Worm (Caenorhabditis elegans) whole organism, L1 larva: Measurements from ENCODE around the gene ZK632.2.

ENCODE experiments used
- C34B4.2 ChIP-seq: sonication (generic microtip); optimal IDR thresholded peaks from 2 replicates; lab custom pipeline; 2017; ENCODE audit warnings: mild to moderate bottlenecking, missing genetic modification characterization, missing compliant biosample characterization
- F16B12.6 ChIP-seq: fragments of 150-350 bp; optimal IDR thresholded peaks from 2 replicates; lab custom pipeline; 2014; ENCODE audit warnings: missing biosample characterization, missing genetic modification characterization
- aly-2 ChIP-seq: fragments of 150-350 bp; optimal IDR thresholded peaks from 2 replicates; lab custom pipeline; 2014; ENCODE audit warnings: missing biosample characterization, missing genetic modification characterization
- ceh-63 ChIP-seq: fragments of 200-800 bp; sonication (Bioruptor generic); optimal IDR thresholded peaks from 2 replicates; lab custom pipeline; 2018; ENCODE audit warnings: mild to moderate bottlenecking, missing genetic modification characterization, missing compliant biosample characterization
- ceh-8 ChIP-seq: fragments of 200-800 bp; sonication (Bioruptor generic); optimal IDR thresholded peaks from 2 replicates; lab custom pipeline; 2018; ENCODE audit warnings: mild to moderate bottlenecking, missing genetic modification characterization, moderate library complexity, missing compliant biosample characterization
- ceh-82 ChIP-seq, 3 experiments: fragments of 150-350 bp in 1 of 3; sonication (generic microtip) in 2 of 3; optimal IDR thresholded peaks; 2 replicates each; lab custom pipeline; 2014 to 2017; ENCODE audit warnings: missing biosample characterization in 3 of 3, missing genetic modification characterization in 3 of 3
- ceh-88 ChIP-seq: fragments of 200-800 bp; sonication (Bioruptor generic); IDR thresholded peaks from 2 replicates; pipeline ENCODE4 v1.3.6; 2022; ENCODE audit warnings: missing genetic modification characterization, missing compliant biosample characterization
- ceh-90 ChIP-seq: sonication (generic microtip); optimal IDR thresholded peaks from 2 replicates; lab custom pipeline; 2016; ENCODE audit warnings: missing genetic modification characterization, missing compliant biosample characterization
- ces-1 ChIP-seq: fragments of 150-350 bp; optimal IDR thresholded peaks from 2 replicates; lab custom pipeline; 2014; ENCODE audit warnings: missing biosample characterization, missing genetic modification reagents, missing genetic modification characterization
- dpl-1 ChIP-seq, 3 experiments: fragments of 150-350 bp in 2 of 3; sonication (generic microtip) in 1 of 3; optimal IDR thresholded peaks; 2 replicates each; lab custom pipeline; 2014 to 2017; ENCODE audit warnings: missing biosample characterization in 3 of 3, missing genetic modification characterization in 3 of 3, missing genetic modification reagents in 3 of 3
- dsc-1 ChIP-seq: sonication (generic microtip); optimal IDR thresholded peaks from 2 replicates; lab custom pipeline; 2016; ENCODE audit warnings: mild to moderate bottlenecking, missing genetic modification characterization, missing compliant biosample characterization
- efl-3 ChIP-seq: fragments of 200-800 bp; sonication (Bioruptor generic); optimal IDR thresholded peaks from 2 replicates; lab custom pipeline; 2018; ENCODE audit warnings: mild to moderate bottlenecking, missing genetic modification characterization, missing compliant biosample characterization
- fkh-4 ChIP-seq: sonication (generic microtip); optimal IDR thresholded peaks from 2 replicates; lab custom pipeline; 2016; ENCODE audit warnings: missing compliant biosample characterization, missing genetic modification characterization, borderline replicate concordance
- fos-1 ChIP-seq: fragments of 150-350 bp; optimal IDR thresholded peaks from 2 replicates; lab custom pipeline; 2014; ENCODE audit warnings: missing biosample characterization, missing genetic modification characterization
- grh-1 ChIP-seq: fragments of 200-800 bp; sonication (Bioruptor generic); IDR thresholded peaks from 2 replicates; pipeline ENCODE4 v1.3.6; 2022; ENCODE audit warnings: missing genetic modification reagents, missing genetic modification characterization, missing compliant biosample characterization
- hlh-17 ChIP-seq: fragments of 200-800 bp; sonication (Bioruptor generic); optimal IDR thresholded peaks from 2 replicates; lab custom pipeline; 2018; ENCODE audit warnings: missing genetic modification characterization, mild to moderate bottlenecking, missing compliant biosample characterization, moderate library complexity, borderline replicate concordance
- hlh-4 ChIP-seq: sonication (generic microtip); optimal IDR thresholded peaks from 2 replicates; lab custom pipeline; 2016; ENCODE audit warnings: mild to moderate bottlenecking, missing genetic modification characterization, missing compliant biosample characterization
- irx-1 ChIP-seq: sonication (generic microtip); optimal IDR thresholded peaks from 2 replicates; lab custom pipeline; 2016; ENCODE audit warnings: missing genetic modification characterization, missing compliant biosample characterization
- isw-1 ChIP-seq: fragments of 200-800 bp; sonication (Bioruptor generic); IDR thresholded peaks from 2 replicates; pipeline ENCODE4 v1.3.6; 2022; ENCODE audit warnings: missing genetic modification characterization, missing compliant biosample characterization
- jun-1 ChIP-seq: fragments of 150-350 bp; optimal IDR thresholded peaks from 2 replicates; lab custom pipeline; 2014; ENCODE audit warnings: missing biosample characterization, missing genetic modification reagents, missing genetic modification characterization
- lin-13 ChIP-seq: fragments of 150-350 bp; optimal IDR thresholded peaks from 2 replicates; lab custom pipeline; 2014; ENCODE audit warnings: missing biosample characterization, missing genetic modification reagents, missing genetic modification characterization
- lin-14 ChIP-seq: fragments of 200-800 bp; sonication (Bioruptor generic); optimal IDR thresholded peaks from 2 replicates; lab custom pipeline; 2018; ENCODE audit warnings: mild to moderate bottlenecking, missing genetic modification characterization, moderate library complexity, missing compliant biosample characterization
- lin-15B ChIP-seq: fragments of 150-350 bp; sonication (generic microtip); optimal IDR thresholded peaks from 3 replicates; lab custom pipeline; 2014; ENCODE audit warnings: missing biosample characterization, missing genetic modification characterization
- lin-39 ChIP-seq: fragments of 150-350 bp; optimal IDR thresholded peaks from 2 replicates; lab custom pipeline; 2014; ENCODE audit warnings: missing biosample characterization, missing genetic modification reagents, missing genetic modification characterization
- lsy-2 ChIP-seq, 2 experiments: fragments of 150-350 bp; optimal IDR thresholded peaks; 2 replicates each; lab custom pipeline; 2014; ENCODE audit warnings: missing biosample characterization in 2 of 2, missing genetic modification characterization in 2 of 2
- mab-9 ChIP-seq: fragments of 200-800 bp; sonication (Bioruptor generic); IDR thresholded peaks from 2 replicates; pipeline ENCODE4 v1.3.6; 2022; ENCODE audit warnings: missing genetic modification reagents, missing genetic modification characterization, missing compliant biosample characterization
- mdl-1 ChIP-seq, 2 experiments: fragments of 150-350 bp; optimal IDR thresholded peaks; 2 replicates each; lab custom pipeline; 2014 to 2017; ENCODE audit warnings: missing biosample characterization in 2 of 2, missing genetic modification characterization in 2 of 2, inconsistent platforms in 1 of 2
- mef-2 ChIP-seq: fragments of 150-350 bp; optimal IDR thresholded peaks from 2 replicates; lab custom pipeline; 2014; ENCODE audit warnings: missing biosample characterization, missing genetic modification characterization
- nhr-11 ChIP-seq: fragments of 150-350 bp; optimal IDR thresholded peaks from 2 replicates; lab custom pipeline; 2014; ENCODE audit warnings: missing biosample characterization, missing genetic modification characterization
- nhr-12 ChIP-seq: sonication (generic microtip); optimal IDR thresholded peaks from 2 replicates; lab custom pipeline; 2017; ENCODE audit warnings: missing biosample characterization, missing genetic modification characterization
- nhr-20 ChIP-seq: sonication (generic microtip); optimal IDR thresholded peaks from 2 replicates; lab custom pipeline; 2016; ENCODE audit warnings: mild to moderate bottlenecking, missing genetic modification characterization, missing compliant biosample characterization
- nhr-237 ChIP-seq: fragments of 150-350 bp; optimal IDR thresholded peaks from 2 replicates; lab custom pipeline; 2014; ENCODE audit warnings: missing biosample characterization, missing genetic modification characterization
- nhr-28 ChIP-seq: fragments of 150-350 bp; optimal IDR thresholded peaks from 2 replicates; lab custom pipeline; 2014; ENCODE audit warnings: missing biosample characterization, missing genetic modification characterization
- nhr-47 ChIP-seq: sonication (generic microtip); optimal IDR thresholded peaks from 2 replicates; lab custom pipeline; 2016; ENCODE audit warnings: mild to moderate bottlenecking, missing genetic modification characterization, moderate library complexity, missing compliant biosample characterization
- nhr-71 ChIP-seq: sonication (generic microtip); optimal IDR thresholded peaks from 2 replicates; lab custom pipeline; 2016; ENCODE audit warnings: mild to moderate bottlenecking, missing genetic modification characterization, moderate library complexity, missing compliant biosample characterization
- nhr-76 ChIP-seq: sonication (generic microtip); optimal IDR thresholded peaks from 2 replicates; lab custom pipeline; 2017; ENCODE audit warnings: missing biosample characterization, missing genetic modification characterization
- nhr-85 ChIP-seq: sonication (generic microtip); peaks from one replicate; lab custom pipeline; 2016; ENCODE audit warnings: missing genetic modification characterization, inconsistent platforms, missing compliant biosample characterization
- nhr-90 ChIP-seq: sonication (generic microtip); optimal IDR thresholded peaks from 2 replicates; lab custom pipeline; 2016; ENCODE audit warnings: mild to moderate bottlenecking, missing genetic modification characterization, missing compliant biosample characterization; ENCODE audit not compliant: poor library complexity
- pag-3 ChIP-seq: sonication (generic microtip); optimal IDR thresholded peaks from 2 replicates; lab custom pipeline; 2017; ENCODE audit warnings: missing genetic modification characterization, mild to moderate bottlenecking, missing compliant biosample characterization, antibody characterized with exemption, borderline replicate concordance; ENCODE audit not compliant: insufficient read depth
- rnt-1 ChIP-seq: sonication (generic microtip); optimal IDR thresholded peaks from 2 replicates; lab custom pipeline; 2016; ENCODE audit warnings: mild to moderate bottlenecking, missing genetic modification characterization, moderate library complexity, missing compliant biosample characterization
- skn-1 ChIP-seq: fragments of 150-350 bp; optimal IDR thresholded peaks from 2 replicates; lab custom pipeline; 2014; ENCODE audit warnings: missing biosample characterization, missing genetic modification characterization
- sptf-1 ChIP-seq: fragments of 150-350 bp; optimal IDR thresholded peaks from 2 replicates; lab custom pipeline; 2014; ENCODE audit warnings: missing biosample characterization, missing genetic modification characterization
- sup-37 ChIP-seq: fragments of 200-800 bp; sonication (Bioruptor generic); optimal IDR thresholded peaks from 2 replicates; lab custom pipeline; 2018; ENCODE audit warnings: mild to moderate bottlenecking, missing genetic modification characterization, missing compliant biosample characterization
- unc-130 ChIP-seq: fragments of 150-350 bp; optimal IDR thresholded peaks from 2 replicates; lab custom pipeline; 2017; ENCODE audit warnings: missing biosample characterization, missing genetic modification characterization, inconsistent platforms
- unc-30 ChIP-seq: sonication (generic microtip); optimal IDR thresholded peaks from 2 replicates; lab custom pipeline; 2017; ENCODE audit warnings: missing biosample characterization, missing genetic modification characterization
- unc-62 ChIP-seq: fragments of 150-350 bp; optimal IDR thresholded peaks from 2 replicates; lab custom pipeline; 2014; ENCODE audit warnings: missing biosample characterization, missing genetic modification reagents, missing genetic modification characterization
- unc-86 ChIP-seq: sonication (generic microtip); optimal IDR thresholded peaks from 2 replicates; lab custom pipeline; 2016; ENCODE audit warnings: missing genetic modification characterization, missing compliant biosample characterization
- zip-4 ChIP-seq: fragments of 200-800 bp; sonication (Bioruptor generic); optimal IDR thresholded peaks from 2 replicates; lab custom pipeline; 2018; ENCODE audit warnings: mild to moderate bottlenecking, missing genetic modification characterization, moderate library complexity, missing compliant biosample characterization
- ztf-11 ChIP-seq, 2 experiments: sonication (generic microtip); optimal IDR thresholded peaks; 2 replicates each; lab custom pipeline; 2016 to 2017; ENCODE audit warnings: missing genetic modification characterization in 2 of 2, missing biosample characterization in 1 of 2, missing compliant biosample characterization in 1 of 2
- ztf-4 ChIP-seq: fragments of 150-350 bp; optimal IDR thresholded peaks from 2 replicates; lab custom pipeline; 2014; ENCODE audit warnings: missing biosample characterization, missing genetic modification characterization

Gene ZK632.2

ce11 chrIII:9765465-9765900, 33.4 kb upstream of the ZK632.2 start (continued):
- TF ChIP-seq lin-14 (GFP tag; lab: Kevin White, UChicago), result peak; percentile 100
- peak; percentile 100 for TF ChIP-seq nhr-71 (tag; lab: Kevin White, UChicago)
- TF ChIP-seq unc-130 (tag; lab: Kevin White, UChicago), result peak; percentile 96
- TF ChIP-seq unc-86 (tag; lab: Kevin White, UChicago), result peak; percentile 99
- peak; percentile 96 for TF ChIP-seq lin-13 (GFP tag; lab: Kevin White, UChicago)
- TF ChIP-seq fos-1, result peak; percentile 89
- peak; percentile 69 for TF ChIP-seq nhr-12 (tag; lab: Kevin White, UChicago)
- TF ChIP-seq pag-3 (tag; lab: Kevin White, UChicago), result no peak
- TF ChIP-seq ceh-88 (GFP tag; lab: Robert Waterston, UW), result peak; percentile 97
- no peak for TF ChIP-seq sptf-1 (tag; lab: Kevin White, UChicago)
- TF ChIP-seq F16B12.6 (tag; lab: Kevin White, UChicago), result peak; percentile 57
- peak; percentile 98 for TF ChIP-seq jun-1
- peak; percentile 87 for TF ChIP-seq efl-3 (GFP tag; lab: Kevin White, UChicago)
- TF ChIP-seq unc-30 (tag; lab: Kevin White, UChicago), result no peak
- TF ChIP-seq mdl-1 (tag; optimal IDR thresholded peaks at IDR 0.05; lab: Kevin White, UChicago), result peak; percentile 77 to 99
- TF ChIP-seq skn-1, result peak; percentile 95
- TF ChIP-seq sup-37 (GFP tag; lab: Kevin White, UChicago), result peak; percentile 95
- peak; percentile 34 for TF ChIP-seq ceh-63
- TF ChIP-seq grh-1 (GFP tag; lab: Robert Waterston, UW), result peak; percentile 98
- peak; percentile 96 for TF ChIP-seq irx-1 (tag; lab: Kevin White, UChicago)
- peak; percentile 99 for TF ChIP-seq ztf-4
- TF ChIP-seq unc-62 (GFP tag; lab: Kevin White, UChicago), result peak; percentile 74
- TF ChIP-seq lin-15B, result peak; percentile 79
- peak; percentile 86 for TF ChIP-seq mef-2 (tag; lab: Kevin White, UChicago)
- TF ChIP-seq rnt-1 (tag; lab: Kevin White, UChicago), result peak; percentile 98
- peak; percentile 84 for TF ChIP-seq lin-39 (tag; lab: Kevin White, UChicago)
- TF ChIP-seq fkh-4 (tag; lab: Kevin White, UChicago), result peak; percentile 70
- TF ChIP-seq nhr-28, result no peak
- peak; percentile 22 for TF ChIP-seq ceh-90 (tag; lab: Kevin White, UChicago)
- TF ChIP-seq hlh-4 (tag; lab: Kevin White, UChicago), result no peak
- no peak for TF ChIP-seq hlh-17
- TF ChIP-seq nhr-85 (tag; lab: Kevin White, UChicago), result peak; percentile 99

ce11 chrIII:9766175-9766574, 32.7 kb upstream of the ZK632.2 start, which contains the start of gene cbp-1:
TSS of gene cbp-1 (plus strand) at chrIII:9766509.
- no peak for TF ChIP-seq hlh-17
- peak; percentile 63 for TF ChIP-seq nhr-71 (tag; lab: Kevin White, UChicago)
- no peak for TF ChIP-seq pag-3 (tag; lab: Kevin White, UChicago)
- peak; percentile 48 for TF ChIP-seq aly-2
- TF ChIP-seq ceh-82 (tag; optimal IDR thresholded peaks at IDR 0.05; lab: Kevin White, UChicago), result peak; percentile 3 to 54 (median 4)
- no peak for TF ChIP-seq ceh-8 (GFP tag; lab: Kevin White, UChicago)
- no peak for TF ChIP-seq isw-1 (GFP tag; lab: Robert Waterston, UW)
- peak; percentile 89 for TF ChIP-seq lin-14 (GFP tag; lab: Kevin White, UChicago)
- no peak for TF ChIP-seq zip-4 (GFP tag; lab: Kevin White, UChicago)
- no peak for TF ChIP-seq C34B4.2 (tag; lab: Kevin White, UChicago)
- TF ChIP-seq ces-1 (GFP tag; lab: Kevin White, UChicago), result no peak
- TF ChIP-seq ceh-63, result no peak
- TF ChIP-seq ceh-90 (tag; lab: Kevin White, UChicago), result no peak
- TF ChIP-seq nhr-237 (tag; lab: Kevin White, UChicago), result no peak
- no peak for TF ChIP-seq efl-3 (GFP tag; lab: Kevin White, UChicago)
- TF ChIP-seq dpl-1 (GFP tag; optimal IDR thresholded peaks at IDR 0.05; lab: Kevin White, UChicago), result peak in 2 of 3 experiments; percentile 37 to 46
- no peak for TF ChIP-seq skn-1
- peak; percentile 36 for TF ChIP-seq nhr-20
- TF ChIP-seq ceh-88 (GFP tag; lab: Robert Waterston, UW), result no peak; the same call in 1 of the 2 replicates
- peak in 1 of 2 experiments; percentile 47 for TF ChIP-seq ztf-11 (tag; optimal IDR thresholded peaks at IDR 0.05; lab: Kevin White, UChicago)
- TF ChIP-seq nhr-76 (tag; lab: Kevin White, UChicago), result no peak
- no peak for TF ChIP-seq mab-9
- peak; percentile 38 for TF ChIP-seq nhr-90 (tag; lab: Kevin White, UChicago)
- TF ChIP-seq sptf-1 (tag; lab: Kevin White, UChicago), result no peak
- TF ChIP-seq lin-13 (GFP tag; lab: Kevin White, UChicago), result no peak
- peak; percentile 81 to 85 for TF ChIP-seq lsy-2 (tag; optimal IDR thresholded peaks at IDR 0.05; lab: Kevin White, UChicago)
- peak; percentile 48 for TF ChIP-seq nhr-47 (tag; lab: Kevin White, UChicago)
- TF ChIP-seq lin-15B, result no peak
- TF ChIP-seq dsc-1 (tag; lab: Kevin White, UChicago), result peak; percentile 57
- no peak for TF ChIP-seq nhr-11
